Fruit fly (Drosophila melanogaster) whole organism, embryonic: ENCODE data around the gene CG32281.
A peak's percentile ranks its signal among the peaks of the same experiment; 100 is the strongest.

Experiments
- Adf1 ChIP-seq: fragments of 200-800 bp; sonication (Bioruptor generic); IDR thresholded peaks from 2 replicates; pipeline ENCODE4 v1.3.6; 2022; ENCODE audit warnings: missing biosample characterization, missing genetic modification characterization
- Aef1 ChIP-seq: fragments of 200-800 bp; sonication (Bioruptor generic); IDR thresholded peaks from 3 replicates; pipeline ENCODE4 v1.3.6; 2022; ENCODE audit warnings: missing biosample characterization, missing genetic modification characterization
- B-H1 ChIP-seq: fragments of 200-800 bp; sonication (Bioruptor generic); IDR thresholded peaks from 3 replicates; pipeline ENCODE4 v1.3.6; 2022; ENCODE audit warnings: missing biosample characterization, missing genetic modification characterization
- CG12155 ChIP-seq: fragments of 200-800 bp; sonication (Bioruptor generic); optimal IDR thresholded peaks from 3 replicates; lab custom pipeline; 2016; ENCODE audit warnings: missing biosample characterization, missing genetic modification characterization
- CG12219 ChIP-seq: fragments of 200-800 bp; sonication (Bioruptor generic); optimal IDR thresholded peaks from 3 replicates; lab custom pipeline; 2018; ENCODE audit warnings: missing biosample characterization, mild to moderate bottlenecking, missing genetic modification characterization
- CG15073 ChIP-seq: fragments of 200-800 bp; sonication (Bioruptor generic); optimal IDR thresholded peaks from 2 replicates; lab custom pipeline; 2016; ENCODE audit warnings: missing biosample characterization, missing genetic modification characterization
- CG17359 ChIP-seq: fragments of 200-800 bp; sonication (Bioruptor generic); optimal IDR thresholded peaks from 3 replicates; lab custom pipeline; 2018; ENCODE audit warnings: missing biosample characterization, mild to moderate bottlenecking, missing genetic modification characterization, moderate library complexity
- CG17385 ChIP-seq: fragments of 200-800 bp; sonication (Bioruptor generic); optimal IDR thresholded peaks from 3 replicates; lab custom pipeline; 2018; ENCODE audit warnings: missing biosample characterization, mild to moderate bottlenecking, missing genetic modification characterization
- CG2678 ChIP-seq: fragments of 200-800 bp; sonication (Bioruptor generic); optimal IDR thresholded peaks from 3 replicates; lab custom pipeline; 2019; ENCODE audit warnings: missing biosample characterization, mild to moderate bottlenecking, missing genetic modification characterization, moderate library complexity
- CG30020 ChIP-seq: fragments of 200-800 bp; optimal IDR thresholded peaks from 2 replicates; lab custom pipeline; 2019; ENCODE audit warnings: missing biosample characterization, mild to moderate bottlenecking, missing genetic modification characterization, moderate library complexity
- CG34376 ChIP-seq: fragments of 200-800 bp; sonication (Bioruptor generic); optimal IDR thresholded peaks from 2 replicates; lab custom pipeline; 2018; ENCODE audit warnings: missing biosample characterization, mild to moderate bottlenecking, missing genetic modification characterization
- CG3726 ChIP-seq: fragments of 200-800 bp; sonication (Bioruptor generic); IDR thresholded peaks from 3 replicates; pipeline ENCODE4, ENCODE4 v1.3.6; 2022; ENCODE audit warnings: missing biosample characterization, missing genetic modification characterization
- CG4617 ChIP-seq: fragments of 200-800 bp; sonication (Bioruptor generic); optimal IDR thresholded peaks from 3 replicates; lab custom pipeline; 2016; ENCODE audit warnings: missing biosample characterization, missing genetic modification characterization, borderline replicate concordance
- CG6175 ChIP-seq: fragments of 200-800 bp; sonication (Bioruptor generic); IDR thresholded peaks from 3 replicates; pipeline ENCODE4 v1.3.6; 2022; ENCODE audit warnings: missing biosample characterization, missing genetic modification characterization
- CG6854 ChIP-seq: fragments of 200-800 bp; sonication (Bioruptor generic); optimal IDR thresholded peaks from 3 replicates; lab custom pipeline; 2017; ENCODE audit warnings: missing biosample characterization, mild to moderate bottlenecking, missing genetic modification characterization
- CG8281 ChIP-seq: fragments of 200-800 bp; sonication (Bioruptor generic); optimal IDR thresholded peaks from 2 replicates; lab custom pipeline; 2018; ENCODE audit warnings: missing biosample characterization, mild to moderate bottlenecking, missing genetic modification characterization, moderate library complexity
- CG9215 ChIP-seq: fragments of 200-800 bp; sonication (Bioruptor generic); IDR thresholded peaks from 2 replicates; pipeline ENCODE4 v1.3.6; 2022; ENCODE audit warnings: missing biosample characterization, missing genetic modification characterization
- CG9797 ChIP-seq: fragments of 200-800 bp; sonication (Bioruptor generic); optimal IDR thresholded peaks from 3 replicates; lab custom pipeline; 2018; ENCODE audit warnings: missing biosample characterization, mild to moderate bottlenecking, missing genetic modification characterization
- CG9876 ChIP-seq: fragments of 200-800 bp; sonication (Bioruptor generic); optimal IDR thresholded peaks from 2 replicates; lab custom pipeline; 2016; ENCODE audit warnings: missing biosample characterization, missing genetic modification characterization
- Drgx ChIP-seq: fragments of 200-800 bp; sonication (Bioruptor generic); IDR thresholded peaks from 2 replicates; pipeline ENCODE4 v1.3.6; 2022; ENCODE audit warnings: missing biosample characterization, missing genetic modification characterization
- E2f2 ChIP-seq: fragments of 200-800 bp; sonication (Bioruptor generic); IDR thresholded peaks from 2 replicates; pipeline ENCODE4 v1.3.6; 2022; ENCODE audit warnings: missing biosample characterization, missing genetic modification characterization
- Fer3 ChIP-seq: fragments of 200-800 bp; sonication (Bioruptor generic); optimal IDR thresholded peaks from 2 replicates; lab custom pipeline; 2018; ENCODE audit warnings: missing biosample characterization, mild to moderate bottlenecking, missing genetic modification characterization, moderate library complexity
- MESR4 ChIP-seq: fragments of 200-800 bp; sonication (Bioruptor generic); optimal IDR thresholded peaks from 2 replicates; lab custom pipeline; 2018; ENCODE audit warnings: missing biosample characterization, mild to moderate bottlenecking, missing genetic modification characterization, moderate library complexity
- Max ChIP-seq: fragments of 200-800 bp; sonication (Bioruptor generic); optimal IDR thresholded peaks from 2 replicates; lab custom pipeline; 2016; ENCODE audit warnings: missing biosample characterization, mild to moderate bottlenecking, missing genetic modification characterization
- Mes4 ChIP-seq: fragments of 200-800 bp; sonication (Bioruptor generic); optimal IDR thresholded peaks from 2 replicates; lab custom pipeline; 2016; ENCODE audit warnings: missing biosample characterization, missing genetic modification characterization
- Myb ChIP-seq: fragments of 200-800 bp; sonication (Bioruptor generic); optimal IDR thresholded peaks from 2 replicates; lab custom pipeline; 2016; ENCODE audit warnings: missing biosample characterization, missing genetic modification characterization
- Opbp ChIP-seq: fragments of 200-800 bp; sonication (Bioruptor generic); IDR thresholded peaks from 3 replicates; pipeline ENCODE4 v1.3.6; 2022; ENCODE audit warnings: missing biosample characterization, missing genetic modification characterization; ENCODE audit not compliant: partially characterized antibody
- Rx ChIP-seq: fragments of 200-800 bp; sonication (Bioruptor generic); IDR thresholded peaks from 2 replicates; pipeline ENCODE4 v1.3.6; 2022; ENCODE audit warnings: missing biosample characterization, missing genetic modification characterization
- Side ChIP-seq: fragments of 200-800 bp; sonication (Bioruptor generic); optimal IDR thresholded peaks from 2 replicates; lab custom pipeline; 2016; ENCODE audit warnings: missing biosample characterization, missing genetic modification characterization
- ab ChIP-seq: fragments of 200-800 bp; sonication (Bioruptor generic); optimal IDR thresholded peaks from 2 replicates; lab custom pipeline; 2016; ENCODE audit warnings: missing biosample characterization, missing genetic modification characterization
- ac ChIP-seq: fragments of 200-800 bp; sonication (Bioruptor generic); optimal IDR thresholded peaks from 3 replicates; lab custom pipeline; 2017; ENCODE audit warnings: missing biosample characterization, mild to moderate bottlenecking, missing genetic modification characterization
- ase ChIP-seq: fragments of 200-800 bp; sonication (Bioruptor generic); IDR thresholded peaks from 3 replicates; pipeline ENCODE4 v1.3.6; 2022; ENCODE audit warnings: missing biosample characterization, missing genetic modification characterization
- bbx ChIP-seq: fragments of 200-800 bp; sonication (Bioruptor generic); IDR thresholded peaks from 2 replicates; pipeline ENCODE4 v1.3.6; 2022; ENCODE audit warnings: missing biosample characterization, missing genetic modification characterization; ENCODE audit not compliant: partially characterized antibody
- cato ChIP-seq: fragments of 200-800 bp; sonication (Bioruptor generic); optimal IDR thresholded peaks from 2 replicates; lab custom pipeline; 2016; ENCODE audit warnings: missing biosample characterization, missing genetic modification characterization, borderline replicate concordance
- dimm ChIP-seq: fragments of 200-800 bp; sonication (Bioruptor generic); IDR thresholded peaks from 2 replicates; pipeline ENCODE4 v1.3.6; 2022; ENCODE audit warnings: missing biosample characterization, missing genetic modification characterization
- fd64A ChIP-seq: fragments of 200-800 bp; sonication (Bioruptor generic); optimal IDR thresholded peaks from 3 replicates; lab custom pipeline; 2018; ENCODE audit warnings: missing biosample characterization, mild to moderate bottlenecking, missing genetic modification characterization
- fd96Cb ChIP-seq: fragments of 200-800 bp; sonication (Bioruptor generic); optimal IDR thresholded peaks from 2 replicates; lab custom pipeline; 2018; ENCODE audit warnings: missing biosample characterization, mild to moderate bottlenecking, missing genetic modification characterization, moderate library complexity
- gem ChIP-seq: fragments of 200-800 bp; sonication (Bioruptor generic); optimal IDR thresholded peaks from 2 replicates; lab custom pipeline; 2019; ENCODE audit warnings: missing biosample characterization, mild to moderate bottlenecking, missing genetic modification characterization, moderate library complexity
- gfzf ChIP-seq: fragments of 200-800 bp; sonication (Bioruptor generic); optimal IDR thresholded peaks from 2 replicates; lab custom pipeline; 2016; ENCODE audit warnings: missing biosample characterization, mild to moderate bottlenecking, missing genetic modification characterization, moderate library complexity
- grn ChIP-seq: fragments of 200-800 bp; sonication (Bioruptor generic); optimal IDR thresholded peaks from 3 replicates; lab custom pipeline; 2017; ENCODE audit warnings: missing biosample characterization, missing genetic modification characterization
- ham ChIP-seq: fragments of 200-800 bp; sonication (Bioruptor generic); IDR thresholded peaks from 2 replicates; pipeline ENCODE4 v1.3.6; 2022; ENCODE audit warnings: missing biosample characterization, missing genetic modification characterization
- lola ChIP-seq, 3 experiments: fragments of >200 bp in 2 of 3; fragments of 200-800 bp in 1 of 3; sonication (Bioruptor generic) in 1 of 3; optimal IDR thresholded peaks; 2 replicates each; lab custom pipeline; 2017 to 2019; ENCODE audit warnings: missing biosample characterization in 3 of 3, missing genetic modification characterization in 3 of 3, mild to moderate bottlenecking in 1 of 3, moderate library complexity in 1 of 3
- nerfin-2 ChIP-seq: fragments of 200-800 bp; sonication (Bioruptor generic); IDR thresholded peaks from 2 replicates; pipeline ENCODE4 v1.3.6; 2022; ENCODE audit warnings: missing biosample characterization, missing genetic modification characterization; ENCODE audit not compliant: partially characterized antibody
- pan ChIP-seq, 4 experiments: fragments of >200 bp in 3 of 4; fragments of 200-800 bp in 1 of 4; sonication (Bioruptor generic) in 1 of 4; optimal IDR thresholded peaks in 3 of 4; IDR thresholded peaks in 1 of 4; 2 replicates each; pipeline versions ENCODE4 v1.3.6 to Lab custom; 2017 to 2022; ENCODE audit warnings: missing biosample characterization in 2 of 4, missing genetic modification characterization in 2 of 4, mixed read lengths in 1 of 4
- pzg ChIP-seq: fragments of 200-800 bp; sonication (Bioruptor generic); optimal IDR thresholded peaks from 3 replicates; lab custom pipeline; 2018; ENCODE audit warnings: missing biosample characterization, mild to moderate bottlenecking, missing genetic modification characterization, moderate library complexity
- ro ChIP-seq: fragments of 200-800 bp; sonication (Bioruptor generic); IDR thresholded peaks from 2 replicates; pipeline ENCODE4 v1.3.6; 2022; ENCODE audit warnings: missing biosample characterization, missing genetic modification characterization
- slbo ChIP-seq: fragments of 200-800 bp; sonication (Bioruptor generic); IDR thresholded peaks from 2 replicates; pipeline ENCODE4 v1.3.6; 2022; ENCODE audit warnings: missing biosample characterization, missing genetic modification characterization
- sr ChIP-seq: fragments of 200-800 bp; sonication (Bioruptor generic); IDR thresholded peaks from 3 replicates; pipeline ENCODE4 v1.3.6; 2022; ENCODE audit warnings: missing biosample characterization, missing genetic modification characterization
- trem ChIP-seq: fragments of 200-800 bp; optimal IDR thresholded peaks from 3 replicates; lab custom pipeline; 2019; ENCODE audit warnings: missing biosample characterization, mild to moderate bottlenecking, missing genetic modification characterization, moderate library complexity
- trh ChIP-seq: fragments of 200-800 bp; sonication (Bioruptor generic); optimal IDR thresholded peaks from 2 replicates; lab custom pipeline; 2016; ENCODE audit warnings: missing biosample characterization, missing genetic modification characterization
- unc-4 ChIP-seq: fragments of 200-800 bp; sonication (Bioruptor generic); IDR thresholded peaks from 2 replicates; pipeline ENCODE4 v1.3.6; 2022; ENCODE audit warnings: missing biosample characterization, missing genetic modification characterization; ENCODE audit not compliant: partially characterized antibody

The CG32281 gene

DNA sequence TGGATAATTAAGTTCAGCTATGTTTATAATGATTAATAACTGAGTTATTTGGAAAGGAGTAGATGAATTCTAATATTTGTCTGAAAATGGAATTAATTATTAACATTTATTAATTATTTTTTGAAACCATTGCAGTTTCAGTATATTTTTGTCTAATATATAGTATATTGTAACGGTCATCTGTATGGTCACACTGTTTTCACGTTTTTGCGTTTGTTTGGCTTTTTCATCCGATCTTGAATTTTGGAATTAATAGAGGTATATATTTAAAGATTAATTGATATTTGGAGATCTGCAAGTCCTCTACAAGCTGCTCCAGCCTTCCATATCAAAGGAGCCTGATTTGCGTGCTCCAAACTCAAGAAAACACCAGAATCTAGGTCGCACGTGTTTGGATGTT is at the start of gene CG32281, which contains the start of gene CG32278:
TSS of gene CG32281 (plus strand) at position 269 of the 400 bp plus-strand sequence.
TSS of gene CG32278 (plus strand) at position 180 of the 400 bp plus-strand sequence.
- TF ChIP-seq trem (tag; lab: Kevin White, UChicago), result peak; percentile 41
- TF ChIP-seq gem (tag; lab: Kevin White, UChicago), result no peak
- TF ChIP-seq fd64A (GFP tag; lab: Kevin White, UChicago), result no peak
- TF ChIP-seq CG4617 (GFP tag; lab: Kevin White, UChicago), result peak; percentile 28
- TF ChIP-seq ab (GFP tag; lab: Kevin White, UChicago), result no peak
- no peak for TF ChIP-seq CG6175 (GFP tag; lab: Robert Waterston, UW)
- no peak for TF ChIP-seq Fer3 (tag; lab: Kevin White, UChicago)
- no peak for TF ChIP-seq Aef1 (GFP tag; lab: Robert Waterston, UW)
- TF ChIP-seq Max (GFP tag; lab: Kevin White, UChicago), result peak; percentile 9
- TF ChIP-seq CG34376 (GFP tag; lab: Kevin White, UChicago), result no peak
- TF ChIP-seq MESR4, result peak; percentile 47
- TF ChIP-seq CG6854, result no peak
- no peak for TF ChIP-seq Adf1 (GFP tag; lab: Robert Waterston, UW)
- TF ChIP-seq Drgx (GFP tag; lab: Robert Waterston, UW), result no peak
- TF ChIP-seq Side (GFP tag; lab: Kevin White, UChicago), result no peak
- TF ChIP-seq cato, result no peak
- TF ChIP-seq CG2678 (tag; lab: Kevin White, UChicago), result no peak
- TF ChIP-seq CG17385 (GFP tag; lab: Kevin White, UChicago), result no peak
- no peak for TF ChIP-seq slbo
- peak; percentile 54 for TF ChIP-seq gfzf
- no peak for TF ChIP-seq CG9876 (GFP tag; lab: Kevin White, UChicago)
- TF ChIP-seq Mes4 (GFP tag; lab: Kevin White, UChicago), result no peak
- TF ChIP-seq ase (GFP tag; lab: Robert Waterston, UW), result no peak
- TF ChIP-seq pzg (GFP tag; lab: Kevin White, UChicago), result peak; percentile 9
- no peak for TF ChIP-seq grn
- no peak; the same call in 1 of the 2 replicates for TF ChIP-seq E2f2 (GFP tag; lab: Robert Waterston, UW)
- no peak for TF ChIP-seq bbx
- TF ChIP-seq CG30020 (tag; lab: Kevin White, UChicago), result no peak
- TF ChIP-seq B-H1, result no peak
- no peak for TF ChIP-seq Opbp (GFP tag; lab: Robert Waterston, UW)
- no peak for TF ChIP-seq pan (optimal IDR thresholded peaks at IDR 0.05; lab: Kevin White, UChicago)
- no peak for TF ChIP-seq pan (GFP tag; optimal IDR thresholded peaks at IDR 0.05 in 1 of 2, IDR thresholded peaks at IDR 0.05 in 1 of 2)
- TF ChIP-seq Rx (GFP tag; lab: Robert Waterston, UW), result no peak
- peak; percentile 52 for TF ChIP-seq CG9797 (GFP tag; lab: Kevin White, UChicago)
- no peak for TF ChIP-seq ham (GFP tag; lab: Robert Waterston, UW)
- no peak for TF ChIP-seq sr (GFP tag; lab: Robert Waterston, UW)
- TF ChIP-seq ro (GFP tag; lab: Robert Waterston, UW), result no peak
- TF ChIP-seq dimm, result no peak
- no peak for TF ChIP-seq trh (GFP tag; lab: Kevin White, UChicago)
- no peak for TF ChIP-seq CG8281 (tag; lab: Kevin White, UChicago)
- TF ChIP-seq unc-4 (GFP tag; lab: Robert Waterston, UW), result no peak
- TF ChIP-seq CG15073, result no peak
- TF ChIP-seq CG9215 (GFP tag; lab: Robert Waterston, UW), result no peak
- no peak for TF ChIP-seq fd96Cb
- TF ChIP-seq CG3726, result no peak
- no peak for TF ChIP-seq nerfin-2 (GFP tag; lab: Robert Waterston, UW)
- TF ChIP-seq lola (GFP tag; optimal IDR thresholded peaks at IDR 0.05; lab: Kevin White, UChicago), result no peak
- no peak for TF ChIP-seq CG17359 (tag; lab: Kevin White, UChicago)
- TF ChIP-seq Myb (GFP tag; lab: Kevin White, UChicago), result peak; percentile 7
- no peak for TF ChIP-seq ac (GFP tag; lab: Kevin White, UChicago)
- no peak for TF ChIP-seq CG12155 (GFP tag; lab: Kevin White, UChicago)
- no peak for TF ChIP-seq CG12219 (GFP tag; lab: Kevin White, UChicago)
